Fruit fly (Drosophila melanogaster): ENCODE measurements around the gene Ost48.

The Ost48 gene

DNA sequence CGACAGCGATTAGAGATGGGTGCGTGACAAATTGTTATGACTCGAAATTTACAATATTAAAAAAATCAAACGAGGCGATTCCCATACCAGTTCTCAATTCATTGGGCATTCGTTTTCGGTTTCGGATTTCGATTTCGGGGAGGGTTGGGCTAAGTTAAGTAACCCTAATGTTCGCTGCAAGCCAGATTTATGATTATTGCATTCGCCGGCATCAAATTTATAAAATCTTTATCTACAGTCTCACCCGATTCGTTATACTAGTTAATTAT lies 30.4 kb downstream of the Ost48 start (continued):
- TF ChIP-seq ci (GFP tag; IDR thresholded peaks at IDR 0.05) (0 out of 3 replicates have a peak, but pooled peaks have one; percentile 44), BEAF-32 (GFP tag; optimal IDR thresholded peaks at IDR 0.05) (peak; percentile 47), slou (GFP tag; optimal IDR thresholded peaks at IDR 0.05) (no peak), MBD-R2 (GFP tag; IDR thresholded peaks at IDR 0.05) (no peak), CG14860 (GFP tag; IDR thresholded peaks at IDR 0.05; ENCODE audit: partially characterized antibody) (no peak), sqz (GFP tag; optimal IDR thresholded peaks at IDR 0.05) (peak; percentile 13), CG17186 (GFP tag; optimal IDR thresholded peaks at IDR 0.05) (no peak), cwo (GFP tag; optimal IDR thresholded peaks at IDR 0.05) (no peak), pfk (GFP tag; optimal IDR thresholded peaks at IDR 0.05) (no peak), sna (GFP tag; IDR thresholded peaks at IDR 0.05; ENCODE audit: partially characterized antibody) (no peak)

DNA sequence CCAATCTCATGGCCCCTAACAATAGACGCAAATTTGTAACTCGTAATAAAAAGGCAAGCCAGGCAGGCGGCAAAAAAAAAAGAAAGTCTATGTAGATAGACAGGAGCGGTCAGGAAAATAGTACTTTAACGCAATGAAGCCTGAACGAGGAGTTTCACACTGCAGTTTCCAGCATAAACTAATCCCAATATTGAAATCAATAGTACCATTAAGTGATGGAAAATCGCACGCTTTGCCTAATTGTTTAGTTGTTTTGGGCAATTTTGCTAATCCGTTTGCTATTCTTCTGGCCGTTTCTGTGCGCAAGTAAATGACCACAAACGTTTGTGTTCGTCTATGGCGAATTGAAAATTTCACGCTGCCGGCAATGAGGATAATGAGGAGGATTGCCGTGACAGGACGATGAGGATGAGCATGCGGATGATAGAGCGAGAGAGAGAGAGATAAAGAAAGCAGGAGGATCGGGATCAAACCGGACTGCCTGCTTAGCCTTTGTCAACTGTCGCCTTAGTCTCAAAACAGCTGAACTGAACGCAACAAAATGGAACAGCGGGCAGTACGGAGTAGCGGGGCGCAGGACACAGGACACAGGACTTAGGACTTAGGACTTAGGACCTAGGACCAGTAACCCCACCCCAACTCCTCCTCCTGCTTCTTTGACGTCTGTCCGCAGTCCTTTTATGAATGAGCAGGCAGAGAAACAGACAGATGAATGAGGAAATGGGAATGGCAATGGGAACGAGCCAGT lies 30.9 kb downstream of the Ost48 start:
- TF ChIP-seq CG8478 (optimal IDR thresholded peaks at IDR 0.05) (no peak), Lhr (GFP tag; optimal IDR thresholded peaks at IDR 0.05) (no peak), nau (GFP tag; optimal IDR thresholded peaks at IDR 0.05) (no peak), jumu (GFP tag; optimal IDR thresholded peaks at IDR 0.05) (no peak), CG7745 (tag; optimal IDR thresholded peaks at IDR 0.05) (no peak), croc (GFP tag; conservative IDR thresholded peaks at IDR 0.05) (no peak), lab (GFP tag; optimal IDR thresholded peaks at IDR 0.05) (peak; percentile 47), CG3065 (GFP tag; optimal IDR thresholded peaks at IDR 0.05) (no peak), Doc3 (GFP tag; IDR thresholded peaks at IDR 0.05; ENCODE audit: partially characterized antibody) (0 out of 3 replicates have a peak, but pooled peaks have one; percentile 18), Oli (tag; optimal IDR thresholded peaks at IDR 0.05) (peak; percentile 33), CG17186 (GFP tag; optimal IDR thresholded peaks at IDR 0.05) (no peak), chn (GFP tag; optimal IDR thresholded peaks at IDR 0.05) (no peak), Gug (GFP tag; IDR thresholded peaks at IDR 0.05) (no peak), CG12942 (GFP tag; optimal IDR thresholded peaks at IDR 0.05) (no peak), CG10366 (GFP tag; IDR thresholded peaks at IDR 0.05) (no peak), stc (GFP tag; IDR thresholded peaks at IDR 0.05) (no peak), Kr (GFP tag; optimal IDR thresholded peaks at IDR 0.05) (peak; percentile 56), gsb (GFP tag; IDR thresholded peaks at IDR 0.05) (no peak), Blimp-1 (GFP tag; optimal IDR thresholded peaks at IDR 0.05) (peak; percentile 9), pfk (GFP tag; optimal IDR thresholded peaks at IDR 0.05) (no peak), Dfd (GFP tag; optimal IDR thresholded peaks at IDR 0.05) (no peak), Hr51 (GFP tag; optimal IDR thresholded peaks at IDR 0.05) (peak in 1 of 2 experiments; percentile 26), CG16863 (GFP tag; optimal IDR thresholded peaks at IDR 0.05) (no peak), Nf-YA (GFP tag; IDR thresholded peaks at IDR 0.05) (no peak), eyg (GFP tag; optimal IDR thresholded peaks at IDR 0.05) (no peak), corto (GFP tag; optimal IDR thresholded peaks at IDR 0.05) (no peak), CG1603 (tag; optimal IDR thresholded peaks at IDR 0.05) (peak; percentile 45), sisA (GFP tag; IDR thresholded peaks at IDR 0.05) (0 out of 2 replicates have a peak, but pooled peaks have one; percentile 17), prd (optimal IDR thresholded peaks at IDR 0.05) (no peak), prd (GFP tag; IDR thresholded peaks at IDR 0.05) (peak; percentile 64; the same call in 2 of the 3 replicates), CG18619 (GFP tag; optimal IDR thresholded peaks at IDR 0.05) (no peak), btn (GFP tag; optimal IDR thresholded peaks at IDR 0.05) (no peak), ERR (GFP tag; optimal IDR thresholded peaks at IDR 0.05) (no peak), CG12219 (GFP tag; optimal IDR thresholded peaks at IDR 0.05) (no peak), bcd (GFP tag; optimal IDR thresholded peaks at IDR 0.05) (peak; percentile 17), mam (GFP tag; optimal IDR thresholded peaks at IDR 0.05) (peak; percentile 11), fru (optimal IDR thresholded peaks at IDR 0.05) (no peak), bigmax (GFP tag; optimal IDR thresholded peaks at IDR 0.05) (no peak), wdn (GFP tag; IDR thresholded peaks at IDR 0.05) (no peak), fd96Cb (tag; optimal IDR thresholded peaks at IDR 0.05) (peak; percentile 16), fd3F (GFP tag; optimal IDR thresholded peaks at IDR 0.05) (no peak)
